Worm (Caenorhabditis elegans) whole organism, late embryonic: Measurements from ENCODE around the gene T05B11.4.

Experiments
- F13H6.1 ChIP-seq: sonication (generic microtip); optimal IDR thresholded peaks from 2 replicates; lab custom pipeline; 2016; ENCODE audit warnings: missing genetic modification characterization, missing compliant biosample characterization
- K09A11.1 ChIP-seq: sonication (generic microtip); optimal IDR thresholded peaks from 2 replicates; lab custom pipeline; 2017; ENCODE audit warnings: antibody characterized with exemption, mild to moderate bottlenecking, missing genetic modification characterization, missing compliant biosample characterization; ENCODE audit not compliant: insufficient read depth
- ama-1 ChIP-seq: fragments of 150-350 bp; optimal IDR thresholded peaks from 2 replicates; lab custom pipeline; 2014
- ceh-18 ChIP-seq: sonication (generic microtip); optimal IDR thresholded peaks from 2 replicates; lab custom pipeline; 2016; ENCODE audit warnings: missing genetic modification characterization, missing compliant biosample characterization
- ceh-19 ChIP-seq: fragments of 200-800 bp; sonication (Bioruptor generic); optimal IDR thresholded peaks from 2 replicates; lab custom pipeline; 2018; ENCODE audit warnings: mild to moderate bottlenecking, missing genetic modification characterization, missing compliant biosample characterization
- ceh-2 ChIP-seq: sonication (generic microtip); optimal IDR thresholded peaks from 2 replicates; lab custom pipeline; 2016; ENCODE audit warnings: missing genotype, missing genetic modification characterization, missing compliant biosample characterization
- ceh-30 ChIP-seq: fragments of 150-350 bp; optimal IDR thresholded peaks from 2 replicates; lab custom pipeline; 2014; ENCODE audit warnings: missing biosample characterization, missing genetic modification characterization
- dve-1 ChIP-seq: sonication (generic microtip); optimal IDR thresholded peaks from 2 replicates; lab custom pipeline; 2017; ENCODE audit warnings: antibody characterized with exemption, mild to moderate bottlenecking, missing genetic modification characterization, missing compliant biosample characterization
- fkh-10 ChIP-seq: fragments of 150-350 bp; optimal IDR thresholded peaks from 2 replicates; lab custom pipeline; 2014; ENCODE audit warnings: missing biosample characterization, missing genetic modification reagents, missing genetic modification characterization
- hlh-30 ChIP-seq: sonication (generic microtip); optimal IDR thresholded peaks from 2 replicates; lab custom pipeline; 2017; ENCODE audit warnings: antibody characterized with exemption, missing genetic modification characterization, missing compliant biosample characterization; ENCODE audit not compliant: insufficient read depth
- nhr-11 ChIP-seq: fragments of 150-350 bp; optimal IDR thresholded peaks from 2 replicates; lab custom pipeline; 2014; ENCODE audit warnings: missing biosample characterization, missing genetic modification characterization
- pqm-1 ChIP-seq: sonication (generic microtip); optimal IDR thresholded peaks from 2 replicates; lab custom pipeline; 2016; ENCODE audit warnings: missing genetic modification characterization, missing compliant biosample characterization
- rnt-1 ChIP-seq: sonication (generic microtip); optimal IDR thresholded peaks from 2 replicates; lab custom pipeline; 2016; ENCODE audit warnings: missing genetic modification characterization, missing compliant biosample characterization

DNA sequence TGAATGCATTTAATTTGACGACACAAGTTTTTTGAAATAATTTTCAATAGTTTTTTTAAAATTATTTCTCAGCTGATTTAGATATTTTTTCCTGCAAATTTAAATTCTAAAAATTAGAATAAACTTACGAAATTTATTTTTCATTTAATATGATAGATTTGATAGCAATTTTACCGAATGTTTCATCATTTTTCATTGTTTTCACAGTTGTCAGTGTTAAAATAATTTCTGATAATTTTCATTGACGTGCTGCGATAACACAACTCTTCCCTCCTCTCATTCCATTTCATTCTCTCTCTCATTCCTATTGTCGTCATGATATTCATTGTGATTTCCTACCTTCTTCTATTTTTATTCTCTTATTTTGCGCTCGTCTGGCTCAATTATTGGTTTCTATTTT, 5.7 kb upstream of the T05B11.4 start, which contains the start of gene hint-3:
- TF ChIP-seq F13H6.1 (tag; lab: Kevin White, UChicago) (no peak), pqm-1 (tag; lab: Kevin White, UChicago) (no peak), fkh-10 (GFP tag; lab: Kevin White, UChicago) (no peak), rnt-1 (tag; lab: Kevin White, UChicago) (no peak), dve-1 (tag; lab: Kevin White, UChicago) (no peak), K09A11.1 (tag; lab: Kevin White, UChicago) (no peak), ceh-30 (tag; lab: Kevin White, UChicago) (no peak), ceh-19 (no peak), ceh-2 (tag; lab: Kevin White, UChicago) (no peak), ceh-18 (tag; lab: Kevin White, UChicago) (no peak), ama-1 (lab: Kevin White, UChicago) (no peak), hlh-30 (tag; lab: Kevin White, UChicago) (no peak), nhr-11 (no peak)
